Fruit fly (Drosophila melanogaster): ENCODE data around the gene Ccm3.

Ccm3 gene

dm6 chr3R:15409110-15409771 is 37.5 kb downstream of the Ccm3 start:
- no peak for TF ChIP-seq noc (tag; optimal IDR thresholded peaks at IDR 0.05)

DNA sequence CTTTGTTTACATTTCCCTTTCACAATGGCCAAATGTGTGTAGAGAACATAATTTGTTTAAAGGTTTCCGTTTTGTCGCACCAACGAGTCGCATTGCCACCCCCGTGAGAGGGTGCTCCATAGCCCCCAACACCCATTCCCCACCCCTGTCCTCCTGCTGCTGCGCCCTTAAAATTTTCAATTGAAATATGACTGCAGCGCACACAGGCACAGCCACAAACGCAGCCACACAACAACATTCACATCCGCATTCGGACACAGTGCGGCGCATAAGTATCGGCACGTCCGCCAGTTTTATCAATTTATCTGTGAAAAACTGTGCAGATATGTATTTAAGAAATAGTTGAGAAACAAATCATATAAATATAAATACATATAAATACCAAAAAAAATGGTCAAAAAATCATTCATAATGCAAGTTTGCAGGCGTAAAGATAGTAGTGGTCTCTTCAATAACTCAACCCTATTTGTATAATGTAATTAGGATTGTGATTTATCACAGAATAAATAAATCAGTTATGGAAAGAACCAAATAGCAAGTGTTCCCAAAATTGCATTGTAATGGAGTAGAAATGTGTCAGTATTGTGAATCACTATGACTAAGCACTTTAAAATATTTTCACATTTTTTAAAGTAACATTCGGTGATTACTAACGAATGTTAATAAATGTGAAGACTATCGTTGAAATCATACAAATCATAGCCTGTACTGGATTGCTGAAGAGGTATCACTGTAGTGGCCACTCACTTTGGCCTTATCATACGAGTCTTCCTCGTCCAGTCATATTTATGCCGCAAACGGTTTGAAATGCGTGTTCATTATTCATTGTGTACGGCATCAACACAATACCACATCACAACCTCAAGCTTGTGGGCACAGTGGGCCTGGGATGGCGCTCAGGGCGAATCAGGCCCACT is 38.3 kb downstream of the Ccm3 start:
- no peak for TF ChIP-seq noc (tag; optimal IDR thresholded peaks at IDR 0.05)

- TF ChIP-seq noc (tag; optimal IDR thresholded peaks at IDR 0.05): no peak
Observed at dm6 chr3R:15410689-15411587, 39.2 kb downstream of the Ccm3 start.

DNA sequence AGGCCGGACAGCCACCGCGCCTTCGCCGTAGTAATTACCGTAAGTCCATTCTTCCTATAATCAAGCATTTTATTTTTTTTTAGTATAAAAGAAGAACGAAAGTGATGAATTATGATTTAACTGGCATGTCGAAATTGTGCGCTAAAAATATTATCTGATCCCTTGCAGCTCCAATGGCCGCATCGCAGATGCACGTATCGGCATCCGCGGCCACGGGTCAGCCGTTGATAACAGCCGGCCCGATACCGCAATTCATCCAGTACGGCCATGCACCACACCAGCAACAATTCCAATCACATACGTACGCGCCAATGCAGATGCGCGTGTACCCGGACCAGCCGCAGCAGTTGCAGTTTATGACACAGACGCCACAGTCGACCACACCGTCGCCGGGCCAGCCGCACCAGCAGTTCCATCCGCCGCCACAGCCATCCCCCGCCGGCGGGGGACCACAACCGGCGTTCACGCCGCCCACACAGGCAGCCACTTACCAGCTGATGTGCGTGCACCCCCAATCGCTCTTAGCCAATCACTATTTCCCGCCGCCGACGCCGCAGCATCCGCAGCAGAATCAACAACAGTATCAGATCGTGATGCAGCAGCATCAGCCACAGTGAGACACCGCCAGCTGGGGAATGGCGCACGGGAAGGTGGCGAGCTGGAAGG is 43.3 kb downstream of the Ccm3 start:
- no peak for TF ChIP-seq noc (tag; optimal IDR thresholded peaks at IDR 0.05)

dm6 chr3R:15417761-15418754 is 46.3 kb downstream of the Ccm3 start:
- no peak for TF ChIP-seq noc (tag; optimal IDR thresholded peaks at IDR 0.05)

dm6 chr3R:15418824-15419530 is 47.2 kb downstream of the Ccm3 start:
- no peak for TF ChIP-seq noc (tag; optimal IDR thresholded peaks at IDR 0.05)

- TF ChIP-seq noc (tag; optimal IDR thresholded peaks at IDR 0.05): no peak
Observed at dm6 chr3R:15420375-15420931, 48.7 kb downstream of the Ccm3 start.
